Fruit fly (Drosophila melanogaster): ENCODE measurements around the gene inaF-A.
A peak's percentile ranks its signal among the peaks of the same experiment; 100 is the strongest.

inaF-A gene

dm6 chrX:11714529-11715262 is 19.0 kb downstream of the inaF-A start:
- no peak for TF ChIP-seq Jra (GFP tag; optimal IDR thresholded peaks at IDR 0.05)
- TF ChIP-seq HLH106 (tag; optimal IDR thresholded peaks at IDR 0.05), result peak; percentile 47
- no peak for TF ChIP-seq Dfd (GFP tag; optimal IDR thresholded peaks at IDR 0.05)
- TF ChIP-seq woc (GFP tag; optimal IDR thresholded peaks at IDR 0.05), result peak; percentile 88
- TF ChIP-seq sv (GFP tag; optimal IDR thresholded peaks at IDR 0.05), result no peak
- TF ChIP-seq lola (GFP tag; optimal IDR thresholded peaks at IDR 0.05), result no peak
- no peak for TF ChIP-seq CG9705 (GFP tag; optimal IDR thresholded peaks at IDR 0.05)
- peak; percentile 28 for TF ChIP-seq fru (GFP tag; optimal IDR thresholded peaks at IDR 0.05)
- no peak for TF ChIP-seq dsf (GFP tag; optimal IDR thresholded peaks at IDR 0.05; ENCODE audit: borderline replicate concordance)
- peak; percentile 62 for TF ChIP-seq br (GFP tag; optimal IDR thresholded peaks at IDR 0.05)
- TF ChIP-seq Rel (GFP tag; optimal IDR thresholded peaks at IDR 0.05), result no peak
- TF ChIP-seq Rel (tag; optimal IDR thresholded peaks at IDR 0.05), result peak; percentile 42
- peak in 1 of 2 experiments; percentile 56 for TF ChIP-seq foxo (GFP tag; optimal IDR thresholded peaks at IDR 0.05)
- TF ChIP-seq dmrt93B (GFP tag; optimal IDR thresholded peaks at IDR 0.05), result peak; percentile 44
- TF ChIP-seq Abd-B (GFP tag; optimal IDR thresholded peaks at IDR 0.05), result no peak
- TF ChIP-seq N (GFP tag; optimal IDR thresholded peaks at IDR 0.05), result no peak
- no peak for TF ChIP-seq Dif (GFP tag; optimal IDR thresholded peaks at IDR 0.05; ENCODE audit: partially characterized antibody)
- TF ChIP-seq CG32264 (GFP tag; optimal IDR thresholded peaks at IDR 0.05), result no peak
- TF ChIP-seq sage (GFP tag; optimal IDR thresholded peaks at IDR 0.05), result no peak
- peak; percentile 99 for TF ChIP-seq psq (GFP tag; optimal IDR thresholded peaks at IDR 0.05)
- TF ChIP-seq Hr83 (GFP tag; optimal IDR thresholded peaks at IDR 0.05; ENCODE audit: poor library complexity, severe bottlenecking), result peak; percentile 22
- TF ChIP-seq pan (optimal IDR thresholded peaks at IDR 0.05), result no peak
- TF ChIP-seq Hnf4 (GFP tag; optimal IDR thresholded peaks at IDR 0.05), result no peak
- TF ChIP-seq GATAd (GFP tag; optimal IDR thresholded peaks at IDR 0.05), result no peak
- no peak for TF ChIP-seq h (GFP tag; optimal IDR thresholded peaks at IDR 0.05)
- no peak for TF ChIP-seq jim (GFP tag; optimal IDR thresholded peaks at IDR 0.05)
- peak; percentile 48 for TF ChIP-seq brk (GFP tag; optimal IDR thresholded peaks at IDR 0.05)
- peak; percentile 40 for TF ChIP-seq OdsH (GFP tag; optimal IDR thresholded peaks at IDR 0.05)
- no peak for TF ChIP-seq Mio (GFP tag; optimal IDR thresholded peaks at IDR 0.05)
- TF ChIP-seq rgr (GFP tag; optimal IDR thresholded peaks at IDR 0.05), result no peak
- peak; percentile 15 to 57 for TF ChIP-seq dl (GFP tag; optimal IDR thresholded peaks at IDR 0.05; ENCODE audit: insufficient read depth in 1 of 2, partially characterized antibody in 2 of 2)
- no peak for TF ChIP-seq ey (GFP tag; optimal IDR thresholded peaks at IDR 0.05)
- TF ChIP-seq usp (GFP tag; optimal IDR thresholded peaks at IDR 0.05), result no peak
- TF ChIP-seq Vsx2 (GFP tag; optimal IDR thresholded peaks at IDR 0.05; ENCODE audit: partially characterized antibody), result no peak

DNA sequence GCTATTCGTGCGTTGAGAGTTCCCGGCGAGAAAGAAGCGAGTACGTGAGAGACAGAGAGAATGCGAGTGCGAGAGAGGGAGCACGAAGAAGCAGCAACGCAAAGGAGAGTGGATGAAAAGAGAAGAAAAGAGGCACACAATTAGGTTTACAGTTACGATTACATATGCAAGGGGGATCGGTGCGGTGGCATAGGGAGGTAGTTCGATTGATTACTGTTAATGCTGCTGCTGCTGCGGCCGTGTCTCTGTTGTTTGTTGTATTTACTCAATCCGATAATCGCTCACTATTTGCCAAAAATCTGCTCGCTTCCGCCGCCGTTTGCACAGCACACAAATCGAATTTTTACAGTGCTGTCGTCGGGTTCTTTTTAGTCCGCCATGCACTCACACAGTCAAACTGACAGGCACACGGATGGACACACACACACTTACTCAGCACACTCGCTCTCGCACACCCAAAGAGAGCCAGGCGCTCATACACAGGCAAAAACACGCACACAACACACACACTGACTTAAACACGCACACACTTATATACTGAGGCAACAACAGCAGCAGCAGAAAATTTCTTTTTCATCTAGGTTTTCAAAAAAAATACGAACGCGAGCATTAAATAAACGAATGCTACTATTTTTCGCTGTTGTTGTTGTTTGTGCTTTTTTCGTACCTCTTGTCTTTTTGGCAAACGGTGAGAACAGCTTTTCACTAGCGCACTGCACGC is 19.7 kb downstream of the inaF-A start:
- TF ChIP-seq rgr (GFP tag; optimal IDR thresholded peaks at IDR 0.05) (peak; percentile 26), GATAd (GFP tag; optimal IDR thresholded peaks at IDR 0.05) (no peak), Hr83 (GFP tag; optimal IDR thresholded peaks at IDR 0.05; ENCODE audit: poor library complexity, severe bottlenecking) (peak; percentile 47), sage (GFP tag; optimal IDR thresholded peaks at IDR 0.05) (no peak), jim (GFP tag; optimal IDR thresholded peaks at IDR 0.05) (no peak), woc (GFP tag; optimal IDR thresholded peaks at IDR 0.05) (no peak), psq (GFP tag; optimal IDR thresholded peaks at IDR 0.05) (peak; percentile 91), dsf (GFP tag; optimal IDR thresholded peaks at IDR 0.05; ENCODE audit: borderline replicate concordance) (no peak), HLH106 (tag; optimal IDR thresholded peaks at IDR 0.05) (no peak), ey (GFP tag; optimal IDR thresholded peaks at IDR 0.05) (no peak), Hr78 (GFP tag; optimal IDR thresholded peaks at IDR 0.05) (peak; percentile 48), Hnf4 (GFP tag; optimal IDR thresholded peaks at IDR 0.05) (no peak), N (GFP tag; optimal IDR thresholded peaks at IDR 0.05) (peak; percentile 81), Rel (GFP tag; optimal IDR thresholded peaks at IDR 0.05) (peak; percentile 12), Rel (tag; optimal IDR thresholded peaks at IDR 0.05) (peak; percentile 59), OdsH (GFP tag; optimal IDR thresholded peaks at IDR 0.05) (peak; percentile 29), Sp1 (GFP tag; optimal IDR thresholded peaks at IDR 0.05) (peak; percentile 15), lola (GFP tag; optimal IDR thresholded peaks at IDR 0.05) (no peak), Dif (GFP tag; optimal IDR thresholded peaks at IDR 0.05; ENCODE audit: partially characterized antibody) (peak; percentile 91), dl (GFP tag; optimal IDR thresholded peaks at IDR 0.05; ENCODE audit: insufficient read depth in 1 of 2, partially characterized antibody in 2 of 2) (peak; percentile 86 to 91), CrebA (GFP tag; optimal IDR thresholded peaks at IDR 0.05; ENCODE audit: borderline replicate concordance) (no peak), Abd-B (GFP tag; optimal IDR thresholded peaks at IDR 0.05) (peak; percentile 25), br (GFP tag; optimal IDR thresholded peaks at IDR 0.05) (no peak), h (GFP tag; optimal IDR thresholded peaks at IDR 0.05) (peak; percentile 38)

Data from whole organism, wandering third instar larva.